Worm (Caenorhabditis elegans) whole organism, young adult: ENCODE data around the gene sdz-16.

Experiments used
- B0336.3 ChIP-seq: fragments of 200-800 bp; sonication (Bioruptor generic); IDR thresholded peaks from 2 replicates; pipeline ENCODE4 v1.3.6; 2022; ENCODE audit warnings: missing genetic modification characterization, missing compliant biosample characterization
- F52B5.7 ChIP-seq: sonication (generic microtip); optimal IDR thresholded peaks from 2 replicates; lab custom pipeline; 2016; ENCODE audit warnings: mild to moderate bottlenecking, missing genetic modification characterization, missing compliant biosample characterization
- K12H6.12 ChIP-seq: fragments of 200-800 bp; sonication (Bioruptor generic); optimal IDR thresholded peaks from 2 replicates; lab custom pipeline; 2018; ENCODE audit warnings: mild to moderate bottlenecking, missing genetic modification characterization, missing compliant biosample characterization
- T26A5.8 ChIP-seq: sonication (generic microtip); optimal IDR thresholded peaks from 2 replicates; lab custom pipeline; 2016; ENCODE audit warnings: missing genetic modification characterization, missing compliant biosample characterization
- Y53F4B.3 ChIP-seq: fragments of 200-800 bp; sonication (Bioruptor generic); IDR thresholded peaks from 2 replicates; pipeline ENCODE4 v1.3.6; 2022; ENCODE audit warnings: missing genetic modification reagents, missing genetic modification characterization, missing compliant biosample characterization
- Y56A3A.18 ChIP-seq: fragments of 200-800 bp; sonication (Bioruptor generic); IDR thresholded peaks from 2 replicates; pipeline ENCODE4 v1.3.6; 2022; ENCODE audit warnings: missing genetic modification reagents, missing genetic modification characterization, missing compliant biosample characterization
- ZK185.1 ChIP-seq: sonication (generic microtip); optimal IDR thresholded peaks from 2 replicates; lab custom pipeline; 2016; ENCODE audit warnings: mild to moderate bottlenecking, missing genetic modification characterization, missing compliant biosample characterization; ENCODE audit not compliant: poor library complexity, severe bottlenecking
- aptf-3 ChIP-seq: fragments of 200-800 bp; sonication (Bioruptor generic); IDR thresholded peaks from 2 replicates; pipeline ENCODE4 v1.3.6; 2022; ENCODE audit warnings: missing genetic modification characterization, missing compliant biosample characterization
- atf-7 ChIP-seq: sonication (generic microtip); optimal IDR thresholded peaks from 2 replicates; lab custom pipeline; 2017; ENCODE audit warnings: mild to moderate bottlenecking, missing genetic modification characterization, missing compliant biosample characterization
- athp-1 ChIP-seq: sonication (generic microtip); optimal IDR thresholded peaks from 2 replicates; lab custom pipeline; 2017; ENCODE audit warnings: mild to moderate bottlenecking, missing genetic modification characterization, missing compliant biosample characterization
- attf-6 ChIP-seq: fragments of 200-800 bp; sonication (Bioruptor generic); IDR thresholded peaks from 2 replicates; pipeline ENCODE4 v1.3.6; 2022; ENCODE audit warnings: missing genetic modification reagents, missing genetic modification characterization, missing compliant biosample characterization
- bed-1 ChIP-seq: fragments of 200-800 bp; sonication (Bioruptor generic); IDR thresholded peaks from 2 replicates; pipeline ENCODE4 v1.3.6; 2022; ENCODE audit warnings: missing genetic modification reagents, missing genetic modification characterization, missing compliant biosample characterization
- bed-2 ChIP-seq: fragments of 200-800 bp; sonication (Bioruptor generic); IDR thresholded peaks from 2 replicates; pipeline ENCODE4 v1.3.6; 2022; ENCODE audit warnings: missing genetic modification reagents, missing genetic modification characterization, missing compliant biosample characterization
- cebp-2 ChIP-seq: fragments of 200-800 bp; sonication (Bioruptor generic); IDR thresholded peaks from 2 replicates; pipeline ENCODE4 v1.3.6; 2022; ENCODE audit warnings: missing genetic modification characterization, missing compliant biosample characterization
- ceh-27 ChIP-seq: fragments of 200-800 bp; sonication (Bioruptor generic); optimal IDR thresholded peaks from 2 replicates; lab custom pipeline; 2018; ENCODE audit warnings: mild to moderate bottlenecking, missing genetic modification characterization, moderate library complexity, missing compliant biosample characterization
- chd-7 ChIP-seq: sonication (generic microtip); optimal IDR thresholded peaks from 2 replicates; lab custom pipeline; 2016; ENCODE audit warnings: mild to moderate bottlenecking, missing genetic modification characterization, moderate library complexity, missing compliant biosample characterization
- dox-1 ChIP-seq: fragments of 200-800 bp; sonication (Bioruptor generic); IDR thresholded peaks from 2 replicates; pipeline ENCODE4 v1.3.6; 2022; ENCODE audit warnings: missing genetic modification reagents, missing genetic modification characterization, missing compliant biosample characterization
- efl-1 ChIP-seq: fragments of 150-350 bp; optimal IDR thresholded peaks from 2 replicates; lab custom pipeline; 2014; ENCODE audit warnings: missing biosample characterization, missing genetic modification reagents, missing genetic modification characterization
- egrh-3 ChIP-seq: fragments of 200-800 bp; sonication (Bioruptor generic); IDR thresholded peaks from 2 replicates; pipeline ENCODE4 v1.3.6; 2022; ENCODE audit warnings: missing genetic modification reagents, missing genetic modification characterization, missing compliant biosample characterization
- gei-17 ChIP-seq: fragments of 200-800 bp; sonication (Bioruptor generic); optimal IDR thresholded peaks from 2 replicates; lab custom pipeline; 2018; ENCODE audit warnings: mild to moderate bottlenecking, missing genetic modification characterization, missing compliant biosample characterization
- hmg-1.2 ChIP-seq: fragments of 200-800 bp; sonication (Bioruptor generic); IDR thresholded peaks from 2 replicates; pipeline ENCODE4 v1.3.6; 2022; ENCODE audit warnings: missing genetic modification reagents, missing genetic modification characterization, missing compliant biosample characterization
- hsf-1 ChIP-seq: fragments of 200-800 bp; sonication (Bioruptor generic); IDR thresholded peaks from 2 replicates; pipeline ENCODE4 v1.3.6; 2022; ENCODE audit warnings: missing genetic modification reagents, missing genetic modification characterization, missing compliant biosample characterization
- lin-26 ChIP-seq: fragments of 200-800 bp; sonication (Bioruptor generic); IDR thresholded peaks from 2 replicates; pipeline ENCODE4 v1.3.6; 2022; ENCODE audit warnings: missing genetic modification reagents, missing genetic modification characterization, missing compliant biosample characterization
- lin-54 ChIP-seq: fragments of 200-800 bp; sonication (Bioruptor generic); optimal IDR thresholded peaks from 2 replicates; lab custom pipeline; 2018; ENCODE audit warnings: mild to moderate bottlenecking, missing genetic modification characterization, missing compliant biosample characterization
- madf-6 ChIP-seq: fragments of 200-800 bp; sonication (Bioruptor generic); IDR thresholded peaks from 2 replicates; pipeline ENCODE4 v1.3.6; 2022; ENCODE audit warnings: missing genetic modification reagents, missing genetic modification characterization, missing compliant biosample characterization
- madf-8 ChIP-seq: fragments of 200-800 bp; sonication (Bioruptor generic); conservative IDR thresholded peaks from 2 replicates; pipeline ENCODE4 v1.3.6; 2022; ENCODE audit warnings: missing genetic modification reagents, missing genetic modification characterization, missing compliant biosample characterization
- mcd-1 ChIP-seq: fragments of 200-800 bp; sonication (Bioruptor generic); IDR thresholded peaks from 2 replicates; pipeline ENCODE4 v1.3.6; 2022; ENCODE audit warnings: missing genetic modification reagents, missing genetic modification characterization, missing compliant biosample characterization
- nfya-2 ChIP-seq: fragments of 200-800 bp; sonication (Bioruptor generic); IDR thresholded peaks from 2 replicates; pipeline ENCODE4 v1.3.6; 2022; ENCODE audit warnings: missing genetic modification reagents, missing genetic modification characterization, missing compliant biosample characterization
- nfyb-1 ChIP-seq: fragments of 200-800 bp; sonication (Bioruptor generic); IDR thresholded peaks from 2 replicates; pipeline ENCODE4 v1.3.6; 2022; ENCODE audit warnings: missing genetic modification reagents, missing genetic modification characterization, missing compliant biosample characterization
- nhr-120 ChIP-seq: fragments of 200-800 bp; sonication (Bioruptor generic); IDR thresholded peaks from 2 replicates; pipeline ENCODE4 v1.3.6; 2022; ENCODE audit warnings: missing genetic modification characterization, missing compliant biosample characterization
- nhr-80 ChIP-seq: sonication (generic microtip); optimal IDR thresholded peaks from 2 replicates; lab custom pipeline; 2016; ENCODE audit warnings: missing genetic modification characterization, missing compliant biosample characterization
- rec-8 ChIP-seq, 2 experiments: sonication (generic microtip); optimal IDR thresholded peaks; 2 replicates each; lab custom pipeline; 2016; ENCODE audit warnings: mild to moderate bottlenecking in 2 of 2, missing genetic modification characterization in 2 of 2, missing genetic modification reagents in 2 of 2, missing genotype in 2 of 2, missing biosample characterization in 1 of 2, missing compliant biosample characterization in 1 of 2, moderate library complexity in 1 of 2
- rpc-1 ChIP-seq, 2 experiments: fragments of 150-350 bp in 1 of 2; sonication (generic microtip) in 1 of 2; optimal IDR thresholded peaks; 2 replicates each; lab custom pipeline; 2014 to 2018; ENCODE audit warnings: missing biosample characterization in 1 of 2, missing genetic modification characterization in 1 of 2, missing genetic modification reagents in 1 of 2, missing genotype in 1 of 2
- sea-2 ChIP-seq: fragments of 200-800 bp; sonication (Bioruptor generic); IDR thresholded peaks from 2 replicates; pipeline ENCODE4 v1.3.6; 2022; ENCODE audit warnings: missing genetic modification characterization, missing compliant biosample characterization
- snpc-1.1 ChIP-seq: sonication (generic microtip); optimal IDR thresholded peaks from 2 replicates; lab custom pipeline; 2017; ENCODE audit warnings: missing genetic modification characterization, mild to moderate bottlenecking, missing compliant biosample characterization, antibody characterized with exemption, moderate library complexity, missing genotype, missing genetic modification reagents; ENCODE audit not compliant: insufficient read depth
- snpc-4 ChIP-seq, 5 experiments: fragments of 150-350 bp in 1 of 5; sonication (generic microtip) in 4 of 5; optimal IDR thresholded peaks; 2 replicates each; lab custom pipeline; 2014 to 2018; ENCODE audit warnings: missing genetic modification characterization in 5 of 5, missing biosample characterization in 3 of 5, antibody characterized with exemption in 2 of 5, mild to moderate bottlenecking in 2 of 5, missing compliant biosample characterization in 2 of 5, missing genotype in 2 of 5, moderate library complexity in 2 of 5, missing genetic modification reagents in 1 of 5
- tbp1 ChIP-seq: fragments of 200-800 bp; sonication (Bioruptor generic); optimal IDR thresholded peaks from 2 replicates; lab custom pipeline; 2018; ENCODE audit warnings: mild to moderate bottlenecking, missing genetic modification characterization, missing compliant biosample characterization
- tbx-9 ChIP-seq: sonication (generic microtip); optimal IDR thresholded peaks from 2 replicates; lab custom pipeline; 2016; ENCODE audit warnings: borderline replicate concordance, missing genetic modification characterization, inconsistent platforms, missing compliant biosample characterization
- zfh-2 ChIP-seq: fragments of 200-800 bp; sonication (Bioruptor generic); conservative IDR thresholded peaks from 2 replicates; pipeline ENCODE4 v1.3.6; 2022; ENCODE audit warnings: missing genetic modification reagents, missing genetic modification characterization, missing compliant biosample characterization
- ztf-18 ChIP-seq: sonication (generic microtip); optimal IDR thresholded peaks from 2 replicates; lab custom pipeline; 2016; ENCODE audit warnings: missing genotype, mild to moderate bottlenecking, missing genetic modification characterization, missing compliant biosample characterization
- ztf-26 ChIP-seq: sonication (generic microtip); optimal IDR thresholded peaks from 2 replicates; lab custom pipeline; 2017; ENCODE audit warnings: missing genetic modification characterization, missing compliant biosample characterization
- ztf-28 ChIP-seq: fragments of 200-800 bp; sonication (Bioruptor generic); IDR thresholded peaks from 2 replicates; pipeline ENCODE4 v1.3.6; 2022; ENCODE audit warnings: missing genetic modification reagents, missing genetic modification characterization, missing compliant biosample characterization
- ztf-3 ChIP-seq: fragments of 200-800 bp; sonication (Bioruptor generic); optimal IDR thresholded peaks from 2 replicates; lab custom pipeline; 2018; ENCODE audit warnings: mild to moderate bottlenecking, missing genetic modification characterization, missing compliant biosample characterization
- ztf-6 ChIP-seq: fragments of 200-800 bp; sonication (Bioruptor generic); IDR thresholded peaks from 2 replicates; pipeline ENCODE4 v1.3.6; 2022; ENCODE audit warnings: missing genetic modification reagents, missing genetic modification characterization, missing compliant biosample characterization

sdz-16 gene

ce11 chrV:17323876-17324275 is 3.9 kb downstream of the sdz-16 start:
- no peak for TF ChIP-seq T26A5.8 (tag; lab: Kevin White, UChicago)
- no peak for TF ChIP-seq atf-7 (tag; lab: Kevin White, UChicago)
- no peak for TF ChIP-seq F52B5.7
- TF ChIP-seq tbx-9 (tag; lab: Kevin White, UChicago), result no peak
- TF ChIP-seq Y53F4B.3, result no peak
- no peak for TF ChIP-seq nhr-80
- TF ChIP-seq dox-1 (GFP tag; lab: Robert Waterston, UW), result peak; percentile 35; the same call in 1 of the 2 replicates
- TF ChIP-seq athp-1 (tag; lab: Kevin White, UChicago), result no peak
- no peak for TF ChIP-seq bed-1 (GFP tag; lab: Robert Waterston, UW)
- no peak for TF ChIP-seq nfya-2 (GFP tag; lab: Robert Waterston, UW)
- no peak for TF ChIP-seq hmg-1.2
- TF ChIP-seq lin-26 (GFP tag; lab: Robert Waterston, UW), result peak; percentile 52; the same call in 1 of the 2 replicates
- TF ChIP-seq Y56A3A.18 (GFP tag; lab: Robert Waterston, UW), result no peak
- no peak for TF ChIP-seq ztf-6 (GFP tag; lab: Robert Waterston, UW)
- TF ChIP-seq nfyb-1 (GFP tag; lab: Robert Waterston, UW), result peak; percentile 59; the same call in 1 of the 2 replicates
- no peak for TF ChIP-seq madf-6
- no peak for TF ChIP-seq snpc-4 (GFP tag; optimal IDR thresholded peaks at IDR 0.05; lab: Kevin White, UChicago)
- TF ChIP-seq snpc-4 (tag; optimal IDR thresholded peaks at IDR 0.05; lab: Kevin White, UChicago), result no peak
- TF ChIP-seq ztf-18 (tag; lab: Kevin White, UChicago), result no peak
- 0 out of 2 replicates have a peak, but pooled peaks have one; percentile 9 for TF ChIP-seq aptf-3 (GFP tag; lab: Robert Waterston, UW)
- TF ChIP-seq nhr-120 (GFP tag; lab: Robert Waterston, UW), result no peak
- TF ChIP-seq B0336.3, result no peak
- no peak for TF ChIP-seq madf-8
- TF ChIP-seq egrh-3, result peak; percentile 98
- TF ChIP-seq bed-2 (GFP tag; lab: Robert Waterston, UW), result no peak
- TF ChIP-seq ztf-28 (GFP tag; lab: Robert Waterston, UW), result peak; percentile 21; the same call in 1 of the 2 replicates
- TF ChIP-seq gei-17 (GFP tag; lab: Kevin White, UChicago), result no peak
- no peak for TF ChIP-seq ZK185.1 (tag; lab: Kevin White, UChicago)
- TF ChIP-seq ceh-27 (GFP tag; lab: Kevin White, UChicago), result no peak
- peak; percentile 96 for TF ChIP-seq zfh-2 (GFP tag; lab: Robert Waterston, UW)
- peak; percentile 48; the same call in 1 of the 2 replicates for TF ChIP-seq sea-2 (GFP tag; lab: Robert Waterston, UW)
- no peak for TF ChIP-seq rec-8 (tag; optimal IDR thresholded peaks at IDR 0.05; lab: Kevin White, UChicago)

ce11 chrV:17322397-17322909 is 5.3 kb downstream of the sdz-16 start, which contains the start of gene F31E9.3:
Gene F31E9.3 (plus strand): TSS chrV:17322590.
- TF ChIP-seq efl-1 (no peak), nhr-80 (peak; percentile 48), lin-54 (GFP tag; lab: Kevin White, UChicago) (no peak), ztf-3 (GFP tag; lab: Kevin White, UChicago) (no peak), chd-7 (no peak), ztf-26 (tag; lab: Kevin White, UChicago) (no peak)
- TF ChIP-seq, all 124 proteins: peak for 1

- peak; percentile 19; the same call in 1 of the 2 replicates for TF ChIP-seq hmg-1.2
- peak; percentile 4 for TF ChIP-seq snpc-4 (GFP tag; optimal IDR thresholded peaks at IDR 0.05; lab: Kevin White, UChicago)
- TF ChIP-seq snpc-4 (tag; optimal IDR thresholded peaks at IDR 0.05; lab: Kevin White, UChicago), result peak in 2 of 4 experiments; percentile 17 to 68
- TF ChIP-seq zfh-2 (GFP tag; lab: Robert Waterston, UW), result no peak
- TF ChIP-seq snpc-1.1 (tag; lab: Kevin White, UChicago), result no peak
- TF ChIP-seq cebp-2, result no peak
- peak; percentile 53 for TF ChIP-seq rpc-1 (optimal IDR thresholded peaks at IDR 0.05; lab: Kevin White, UChicago)
- peak; percentile 74 for TF ChIP-seq rpc-1 (tag; optimal IDR thresholded peaks at IDR 0.05; lab: Kevin White, UChicago)
- peak; percentile 89 for TF ChIP-seq tbp1 (GFP tag; lab: Kevin White, UChicago)
- TF ChIP-seq sea-2 (GFP tag; lab: Robert Waterston, UW), result no peak
- TF ChIP-seq hsf-1 (GFP tag; lab: Robert Waterston, UW), result no peak
- TF ChIP-seq nfyb-1 (GFP tag; lab: Robert Waterston, UW), result 0 out of 2 replicates have a peak, but pooled peaks have one; percentile 43
- peak; percentile 69; the same call in 1 of the 2 replicates for TF ChIP-seq attf-6
- TF ChIP-seq dox-1 (GFP tag; lab: Robert Waterston, UW), result 0 out of 2 replicates have a peak, but pooled peaks have one; percentile 20
- no peak for TF ChIP-seq Y53F4B.3
- peak; percentile 39; the same call in 1 of the 2 replicates for TF ChIP-seq mcd-1 (GFP tag; lab: Robert Waterston, UW)
- TF ChIP-seq K12H6.12 (tag; lab: Kevin White, UChicago), result no peak
Measured at ce11 chrV:17317786-17318185, 10.0 kb downstream of the sdz-16 start, which contains the start of gene srz-58. Gene srz-58 (plus strand): TSS chrV:17318147.
